Worm (Caenorhabditis elegans) whole organism, L1 larva: ENCODE measurements around the gene vab-19.

Source experiments
- C04F5.9 ChIP-seq: sonication (generic microtip); optimal IDR thresholded peaks from 2 replicates; lab custom pipeline; 2016; ENCODE audit warnings: missing genetic modification characterization, missing compliant biosample characterization
- F16B12.6 ChIP-seq: fragments of 150-350 bp; optimal IDR thresholded peaks from 2 replicates; lab custom pipeline; 2014; ENCODE audit warnings: missing biosample characterization, missing genetic modification characterization
- aha-1 ChIP-seq: fragments of 150-350 bp; optimal IDR thresholded peaks from 2 replicates; lab custom pipeline; 2014; ENCODE audit warnings: missing biosample characterization, missing genetic modification characterization
- aly-2 ChIP-seq: fragments of 150-350 bp; optimal IDR thresholded peaks from 2 replicates; lab custom pipeline; 2014; ENCODE audit warnings: missing biosample characterization, missing genetic modification characterization
- blmp-1 ChIP-seq: fragments of 150-350 bp; optimal IDR thresholded peaks from 2 replicates; lab custom pipeline; 2014; ENCODE audit warnings: missing biosample characterization, missing genetic modification characterization
- ceh-63 ChIP-seq: fragments of 200-800 bp; sonication (Bioruptor generic); optimal IDR thresholded peaks from 2 replicates; lab custom pipeline; 2018; ENCODE audit warnings: mild to moderate bottlenecking, missing genetic modification characterization, missing compliant biosample characterization
- ceh-82 ChIP-seq, 3 experiments: fragments of 150-350 bp in 1 of 3; sonication (generic microtip) in 2 of 3; optimal IDR thresholded peaks; 2 replicates each; lab custom pipeline; 2014 to 2017; ENCODE audit warnings: missing biosample characterization in 3 of 3, missing genetic modification characterization in 3 of 3
- ceh-88 ChIP-seq: fragments of 200-800 bp; sonication (Bioruptor generic); IDR thresholded peaks from 2 replicates; pipeline ENCODE4 v1.3.6; 2022; ENCODE audit warnings: missing genetic modification characterization, missing compliant biosample characterization
- dpl-1 ChIP-seq, 3 experiments: fragments of 150-350 bp in 2 of 3; sonication (generic microtip) in 1 of 3; optimal IDR thresholded peaks; 2 replicates each; lab custom pipeline; 2014 to 2017; ENCODE audit warnings: missing biosample characterization in 3 of 3, missing genetic modification characterization in 3 of 3, missing genetic modification reagents in 3 of 3
- dsc-1 ChIP-seq: sonication (generic microtip); optimal IDR thresholded peaks from 2 replicates; lab custom pipeline; 2016; ENCODE audit warnings: mild to moderate bottlenecking, missing genetic modification characterization, missing compliant biosample characterization
- efl-1 ChIP-seq, 4 experiments: fragments of 150-350 bp; optimal IDR thresholded peaks in 3 of 4; peaks in 1 of 4; 1 replicate in 1 of 4; 2 replicates in 3 of 4; lab custom pipeline; 2014; ENCODE audit warnings: missing biosample characterization in 2 of 4, missing genetic modification characterization in 2 of 4, missing genetic modification reagents in 2 of 4
- egl-13 ChIP-seq: sonication (generic microtip); optimal IDR thresholded peaks from 2 replicates; lab custom pipeline; 2016; ENCODE audit warnings: missing genotype, missing genetic modification reagents, missing genetic modification characterization, missing compliant biosample characterization
- elt-2 ChIP-seq: sonication (generic microtip); optimal IDR thresholded peaks from 2 replicates; lab custom pipeline; 2016; ENCODE audit warnings: missing genetic modification characterization, mild to moderate bottlenecking, inconsistent platforms, missing compliant biosample characterization, missing genetic modification reagents
- elt-3 ChIP-seq, 6 experiments: fragments of 150-350 bp in 1 of 6; sonication (generic microtip); optimal IDR thresholded peaks; 2 replicates each; lab custom pipeline; 2017 to 2018; ENCODE audit warnings: missing biosample characterization in 6 of 6, missing genetic modification characterization in 6 of 6, inconsistent platforms in 1 of 6
- grh-1 ChIP-seq: fragments of 200-800 bp; sonication (Bioruptor generic); IDR thresholded peaks from 2 replicates; pipeline ENCODE4 v1.3.6; 2022; ENCODE audit warnings: missing genetic modification reagents, missing genetic modification characterization, missing compliant biosample characterization
- hpl-2 ChIP-seq: fragments of 150-350 bp; optimal IDR thresholded peaks from 2 replicates; lab custom pipeline; 2014; ENCODE audit warnings: missing biosample characterization, missing genetic modification reagents, missing genetic modification characterization
- isw-1 ChIP-seq: fragments of 200-800 bp; sonication (Bioruptor generic); IDR thresholded peaks from 2 replicates; pipeline ENCODE4 v1.3.6; 2022; ENCODE audit warnings: missing genetic modification characterization, missing compliant biosample characterization
- lin-14 ChIP-seq: fragments of 200-800 bp; sonication (Bioruptor generic); optimal IDR thresholded peaks from 2 replicates; lab custom pipeline; 2018; ENCODE audit warnings: mild to moderate bottlenecking, missing genetic modification characterization, moderate library complexity, missing compliant biosample characterization
- lin-35 ChIP-seq, 2 experiments: fragments of 150-350 bp; optimal IDR thresholded peaks; 2 replicates each; lab custom pipeline; 2014; ENCODE audit warnings: missing biosample characterization in 2 of 2, missing genetic modification characterization in 2 of 2, missing genetic modification reagents in 2 of 2
- lin-39 ChIP-seq: fragments of 150-350 bp; optimal IDR thresholded peaks from 2 replicates; lab custom pipeline; 2014; ENCODE audit warnings: missing biosample characterization, missing genetic modification reagents, missing genetic modification characterization
- lsy-2 ChIP-seq, 2 experiments: fragments of 150-350 bp; optimal IDR thresholded peaks; 2 replicates each; lab custom pipeline; 2014; ENCODE audit warnings: missing biosample characterization in 2 of 2, missing genetic modification characterization in 2 of 2
- mdl-1 ChIP-seq, 2 experiments: fragments of 150-350 bp; optimal IDR thresholded peaks; 2 replicates each; lab custom pipeline; 2014 to 2017; ENCODE audit warnings: missing biosample characterization in 2 of 2, missing genetic modification characterization in 2 of 2, inconsistent platforms in 1 of 2
- mep-1 ChIP-seq: fragments of 150-350 bp; optimal IDR thresholded peaks from 2 replicates; lab custom pipeline; 2014; ENCODE audit warnings: missing biosample characterization, missing genetic modification characterization
- nhr-12 ChIP-seq: sonication (generic microtip); optimal IDR thresholded peaks from 2 replicates; lab custom pipeline; 2017; ENCODE audit warnings: missing biosample characterization, missing genetic modification characterization
- nhr-19 ChIP-seq: fragments of 200-800 bp; sonication (Bioruptor generic); conservative IDR thresholded peaks from 2 replicates; pipeline ENCODE4 v1.3.6; 2022; ENCODE audit warnings: missing genetic modification characterization, missing compliant biosample characterization
- nhr-28 ChIP-seq: fragments of 150-350 bp; optimal IDR thresholded peaks from 2 replicates; lab custom pipeline; 2014; ENCODE audit warnings: missing biosample characterization, missing genetic modification characterization
- nhr-47 ChIP-seq: sonication (generic microtip); optimal IDR thresholded peaks from 2 replicates; lab custom pipeline; 2016; ENCODE audit warnings: mild to moderate bottlenecking, missing genetic modification characterization, moderate library complexity, missing compliant biosample characterization
- nhr-76 ChIP-seq: sonication (generic microtip); optimal IDR thresholded peaks from 2 replicates; lab custom pipeline; 2017; ENCODE audit warnings: missing biosample characterization, missing genetic modification characterization
- nhr-77 ChIP-seq: fragments of 150-350 bp; optimal IDR thresholded peaks from 2 replicates; lab custom pipeline; 2014; ENCODE audit warnings: missing biosample characterization, missing genetic modification characterization
- nhr-84 ChIP-seq: sonication (generic microtip); optimal IDR thresholded peaks from 2 replicates; lab custom pipeline; 2017; ENCODE audit warnings: missing biosample characterization, missing genetic modification characterization
- nhr-90 ChIP-seq: sonication (generic microtip); optimal IDR thresholded peaks from 2 replicates; lab custom pipeline; 2016; ENCODE audit warnings: mild to moderate bottlenecking, missing genetic modification characterization, missing compliant biosample characterization; ENCODE audit not compliant: poor library complexity
- pag-3 ChIP-seq: sonication (generic microtip); optimal IDR thresholded peaks from 2 replicates; lab custom pipeline; 2017; ENCODE audit warnings: missing genetic modification characterization, mild to moderate bottlenecking, missing compliant biosample characterization, antibody characterized with exemption, borderline replicate concordance; ENCODE audit not compliant: insufficient read depth
- snpc-4 ChIP-seq: fragments of 150-350 bp; optimal IDR thresholded peaks from 2 replicates; lab custom pipeline; 2014; ENCODE audit warnings: missing biosample characterization, missing genetic modification characterization
- snu-23 ChIP-seq: sonication (generic microtip); optimal IDR thresholded peaks from 2 replicates; lab custom pipeline; 2016; ENCODE audit warnings: missing genetic modification characterization, missing compliant biosample characterization
- sox-4 ChIP-seq: sonication (generic microtip); optimal IDR thresholded peaks from 2 replicates; lab custom pipeline; 2016; ENCODE audit warnings: missing genetic modification characterization, missing compliant biosample characterization
- sptf-1 ChIP-seq: fragments of 150-350 bp; optimal IDR thresholded peaks from 2 replicates; lab custom pipeline; 2014; ENCODE audit warnings: missing biosample characterization, missing genetic modification characterization
- sup-37 ChIP-seq: fragments of 200-800 bp; sonication (Bioruptor generic); optimal IDR thresholded peaks from 2 replicates; lab custom pipeline; 2018; ENCODE audit warnings: mild to moderate bottlenecking, missing genetic modification characterization, missing compliant biosample characterization
- tbx-2 ChIP-seq: sonication (generic microtip); optimal IDR thresholded peaks from 2 replicates; lab custom pipeline; 2016; ENCODE audit warnings: missing genetic modification characterization, missing compliant biosample characterization
- unc-130 ChIP-seq: fragments of 150-350 bp; optimal IDR thresholded peaks from 2 replicates; lab custom pipeline; 2017; ENCODE audit warnings: missing biosample characterization, missing genetic modification characterization, inconsistent platforms
- unc-30 ChIP-seq: sonication (generic microtip); optimal IDR thresholded peaks from 2 replicates; lab custom pipeline; 2017; ENCODE audit warnings: missing biosample characterization, missing genetic modification characterization
- unc-86 ChIP-seq: sonication (generic microtip); optimal IDR thresholded peaks from 2 replicates; lab custom pipeline; 2016; ENCODE audit warnings: missing genetic modification characterization, missing compliant biosample characterization
- vab-15 ChIP-seq: sonication (generic microtip); optimal IDR thresholded peaks from 2 replicates; lab custom pipeline; 2017; ENCODE audit warnings: missing genotype, mild to moderate bottlenecking, missing genetic modification characterization, missing compliant biosample characterization
- zag-1 ChIP-seq: fragments of 150-350 bp; optimal IDR thresholded peaks from 2 replicates; lab custom pipeline; 2014; ENCODE audit warnings: missing biosample characterization, missing genetic modification characterization
- zip-4 ChIP-seq: fragments of 200-800 bp; sonication (Bioruptor generic); optimal IDR thresholded peaks from 2 replicates; lab custom pipeline; 2018; ENCODE audit warnings: mild to moderate bottlenecking, missing genetic modification characterization, moderate library complexity, missing compliant biosample characterization
- ztf-4 ChIP-seq: fragments of 150-350 bp; optimal IDR thresholded peaks from 2 replicates; lab custom pipeline; 2014; ENCODE audit warnings: missing biosample characterization, missing genetic modification characterization

vab-19 gene

DNA sequence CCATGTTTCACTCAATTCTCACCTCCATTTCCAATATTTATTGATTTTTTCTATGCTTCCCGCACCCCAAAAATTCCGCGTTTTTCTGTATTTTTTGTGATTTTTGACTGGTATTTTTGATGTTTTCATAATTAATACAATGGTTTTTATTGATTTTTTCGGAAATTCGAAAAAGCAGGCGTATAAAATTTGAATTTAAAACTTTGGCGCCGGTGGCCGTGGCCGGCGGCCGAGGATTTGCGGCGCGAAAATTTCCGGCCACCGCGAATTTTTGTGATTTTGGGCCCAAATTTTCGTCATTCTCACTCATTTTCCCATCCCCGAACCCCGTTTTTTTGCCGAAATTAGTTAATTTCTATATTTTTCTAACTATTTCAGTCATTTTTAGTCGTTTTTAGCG lies 7.9 kb downstream of the vab-19 start (continued):
- TF ChIP-seq dsc-1 (tag; lab: Kevin White, UChicago) (peak; percentile 55), aha-1 (tag; lab: Kevin White, UChicago) (no peak), nhr-77 (tag; lab: Kevin White, UChicago) (no peak), vab-15 (tag; lab: Kevin White, UChicago) (no peak), ceh-82 (tag; optimal IDR thresholded peaks at IDR 0.05; lab: Kevin White, UChicago) (peak in 2 of 3 experiments; percentile 24 to 31), grh-1 (GFP tag; lab: Robert Waterston, UW) (0 out of 2 replicates have a peak, but pooled peaks have one; percentile 53), nhr-90 (tag; lab: Kevin White, UChicago) (peak; percentile 75), nhr-28 (tag; lab: Kevin White, UChicago) (no peak), C04F5.9 (tag; lab: Kevin White, UChicago) (peak; percentile 19), tbx-2 (tag; lab: Kevin White, UChicago) (peak; percentile 67), sox-4 (peak; percentile 19), elt-3 (tag; optimal IDR thresholded peaks at IDR 0.05; lab: Kevin White, UChicago) (no peak), hpl-2 (GFP tag; lab: Kevin White, UChicago) (no peak), nhr-19 (GFP tag; lab: Robert Waterston, UW) (peak; percentile 70), ztf-4 (tag; lab: Kevin White, UChicago) (no peak), egl-13 (tag; lab: Kevin White, UChicago) (peak; percentile 12), isw-1 (peak; percentile 45), nhr-47 (peak; percentile 69), sup-37 (no peak), mep-1 (peak; percentile 51), unc-86 (tag; lab: Kevin White, UChicago) (peak; percentile 2), nhr-76 (no peak), unc-30 (tag; lab: Kevin White, UChicago) (no peak), sptf-1 (tag; lab: Kevin White, UChicago) (no peak), zip-4 (GFP tag; lab: Kevin White, UChicago) (peak; percentile 9), lin-39 (no peak), snu-23 (peak; percentile 58), ceh-88 (GFP tag; lab: Robert Waterston, UW) (no peak), ceh-63 (GFP tag; lab: Kevin White, UChicago) (no peak), F16B12.6 (tag; lab: Kevin White, UChicago) (no peak), efl-1 (optimal IDR thresholded peaks at IDR 0.05; lab: Kevin White, UChicago) (peak; percentile 89 to 91), efl-1 (GFP tag; optimal IDR thresholded peaks at IDR 0.05 in 1 of 2; lab: Kevin White, UChicago) (peak; percentile 89 to 98), dpl-1 (GFP tag; optimal IDR thresholded peaks at IDR 0.05; lab: Kevin White, UChicago) (peak; percentile 83 to 89 (median 84)), aly-2 (tag; lab: Kevin White, UChicago) (peak; percentile 29), lin-14 (GFP tag; lab: Kevin White, UChicago) (peak; percentile 46)
- TF ChIP-seq, all 84 proteins: peak for 40

DNA sequence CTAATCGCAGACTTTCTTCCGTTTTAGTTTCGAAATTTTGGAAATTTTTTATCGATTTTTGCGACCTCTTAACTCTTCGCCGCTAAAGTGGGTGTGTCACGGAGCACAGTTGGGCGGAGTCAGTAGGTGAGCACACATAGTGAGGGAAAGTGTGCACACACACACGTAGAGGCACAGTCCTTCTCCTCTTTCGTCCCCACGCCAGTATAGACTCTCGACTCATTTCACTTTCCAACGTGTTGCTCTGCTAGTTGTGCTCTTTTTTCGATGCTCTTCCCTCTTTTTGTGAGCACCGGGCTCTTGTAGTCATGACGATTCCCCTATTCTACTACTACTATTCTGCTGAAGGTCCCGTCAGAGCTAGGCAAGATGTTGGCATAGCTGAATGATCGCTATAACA lies 9.4 kb downstream of the vab-19 start:
- TF ChIP-seq nhr-12 (tag; lab: Kevin White, UChicago) (no peak), pag-3 (no peak), unc-130 (tag; lab: Kevin White, UChicago) (no peak), lin-35 (GFP tag; optimal IDR thresholded peaks at IDR 0.05; lab: Kevin White, UChicago) (peak in 1 of 2 experiments; percentile 28), grh-1 (GFP tag; lab: Robert Waterston, UW) (no peak), blmp-1 (tag; lab: Kevin White, UChicago) (no peak), sup-37 (no peak), elt-2 (tag; lab: Kevin White, UChicago) (peak; percentile 20), efl-1 (optimal IDR thresholded peaks at IDR 0.05; lab: Kevin White, UChicago) (no peak), efl-1 (GFP tag; optimal IDR thresholded peaks at IDR 0.05 in 1 of 2; lab: Kevin White, UChicago) (peak in 1 of 2 experiments; percentile 94), snpc-4 (tag; lab: Kevin White, UChicago) (no peak), nhr-28 (tag; lab: Kevin White, UChicago) (no peak), zag-1 (tag; lab: Kevin White, UChicago) (no peak), mdl-1 (tag; optimal IDR thresholded peaks at IDR 0.05; lab: Kevin White, UChicago) (no peak), aha-1 (tag; lab: Kevin White, UChicago) (no peak), tbx-2 (tag; lab: Kevin White, UChicago) (no peak), nhr-84 (no peak), lsy-2 (tag; optimal IDR thresholded peaks at IDR 0.05; lab: Kevin White, UChicago) (peak in 1 of 2 experiments; percentile 7)
